Worm (Caenorhabditis elegans) whole organism, late embryonic: ENCODE data around the gene cav-1.

Source experiments
- K02D7.2 ChIP-seq: sonication (generic microtip); optimal IDR thresholded peaks from 2 replicates; lab custom pipeline; 2017; ENCODE audit warnings: mild to moderate bottlenecking, missing genetic modification characterization, missing compliant biosample characterization
- ama-1 ChIP-seq: fragments of 150-350 bp; optimal IDR thresholded peaks from 2 replicates; lab custom pipeline; 2014
- fkh-10 ChIP-seq: fragments of 150-350 bp; optimal IDR thresholded peaks from 2 replicates; lab custom pipeline; 2014; ENCODE audit warnings: missing biosample characterization, missing genetic modification reagents, missing genetic modification characterization
- hlh-15 ChIP-seq: sonication (generic microtip); optimal IDR thresholded peaks from 2 replicates; lab custom pipeline; 2016; ENCODE audit warnings: missing genetic modification characterization, missing compliant biosample characterization
- nfya-1 ChIP-seq: sonication (generic microtip); optimal IDR thresholded peaks from 2 replicates; lab custom pipeline; 2017; ENCODE audit warnings: missing genetic modification characterization, mild to moderate bottlenecking, missing compliant biosample characterization, antibody characterized with exemption, moderate library complexity

ce11 chrIV:9761751-9762150 is 10.6 kb upstream of the cav-1 start:
- TF ChIP-seq fkh-10 = no peak
- no peak for TF ChIP-seq K02D7.2
- no peak for TF ChIP-seq hlh-15 (tag; lab: Kevin White, UChicago)
- no peak for TF ChIP-seq ama-1
- TF ChIP-seq nfya-1 (tag; lab: Kevin White, UChicago) = no peak
